Fruit fly (Drosophila melanogaster): Measurements from ENCODE around the gene CG15468.

The CG15468 gene

DNA sequence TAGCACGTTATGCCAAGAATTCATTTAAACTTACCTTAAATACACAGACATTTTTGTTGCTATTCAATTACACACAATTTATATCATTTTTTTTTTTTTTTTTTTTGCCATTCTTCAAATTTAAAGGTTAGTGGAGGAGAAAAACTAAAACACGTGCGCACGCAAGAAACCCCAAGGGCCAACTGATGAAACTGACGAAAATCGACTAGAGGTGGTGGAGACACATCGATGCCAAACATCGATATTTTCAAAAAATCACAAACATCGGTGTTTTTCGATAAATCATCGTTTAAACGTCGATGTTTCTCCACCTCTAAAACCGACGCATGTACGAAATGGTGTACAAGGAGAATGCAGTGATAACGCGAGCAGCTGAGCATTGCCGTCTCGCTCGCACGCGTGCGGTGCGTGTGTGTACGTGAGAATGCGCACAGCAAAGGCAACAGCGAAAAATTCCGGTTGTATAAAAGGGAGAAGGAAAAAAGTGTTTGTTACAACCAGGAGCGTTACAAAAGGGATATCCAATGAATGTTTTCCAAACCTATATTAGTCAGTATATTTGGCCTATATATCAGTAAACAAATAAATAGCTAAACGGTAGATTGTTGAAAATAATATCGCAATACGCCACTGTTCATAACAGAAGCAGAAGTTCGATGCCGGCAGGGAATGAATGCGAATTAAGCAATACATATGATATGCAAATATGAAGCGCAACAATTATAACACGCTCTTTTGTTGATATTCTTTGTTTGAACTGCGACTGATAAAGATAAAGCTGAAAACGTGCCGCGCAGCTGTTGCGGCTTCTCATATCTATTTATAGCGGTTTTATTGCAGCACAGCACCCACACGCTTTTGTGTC is 24.7 kb downstream of the CG15468 start (continued):
- TF ChIP-seq Rfx (GFP tag; IDR thresholded peaks at IDR 0.05) (no peak), Hr78 (GFP tag; optimal IDR thresholded peaks at IDR 0.05) (no peak), CG2199 (GFP tag; IDR thresholded peaks at IDR 0.05) (no peak), GATAe (GFP tag; conservative IDR thresholded peaks at IDR 0.05) (no peak), CG3995 (GFP tag; optimal IDR thresholded peaks at IDR 0.05) (peak; percentile 79), pan (optimal IDR thresholded peaks at IDR 0.05) (no peak), pan (GFP tag; optimal IDR thresholded peaks at IDR 0.05 in 1 of 2, IDR thresholded peaks at IDR 0.05 in 1 of 2) (no peak), Rx (GFP tag; IDR thresholded peaks at IDR 0.05) (no peak), bigmax (GFP tag; optimal IDR thresholded peaks at IDR 0.05) (no peak), cg (GFP tag; optimal IDR thresholded peaks at IDR 0.05) (peak; percentile 57), CG12769 (tag; optimal IDR thresholded peaks at IDR 0.05) (no peak), Sry-δ (GFP tag; optimal IDR thresholded peaks at IDR 0.05) (peak; percentile 88), ro (GFP tag; IDR thresholded peaks at IDR 0.05) (no peak), CG4854 (GFP tag; optimal IDR thresholded peaks at IDR 0.05) (no peak), CG7271 (tag; optimal IDR thresholded peaks at IDR 0.05) (no peak), Max (GFP tag; optimal IDR thresholded peaks at IDR 0.05) (no peak), CG10565 (GFP tag; optimal IDR thresholded peaks at IDR 0.05) (no peak), pita (GFP tag; optimal IDR thresholded peaks at IDR 0.05) (no peak), CG15696 (tag; optimal IDR thresholded peaks at IDR 0.05) (no peak), E2f1 (GFP tag; IDR thresholded peaks at IDR 0.05) (no peak), crol (GFP tag; IDR thresholded peaks at IDR 0.05) (no peak), lola (GFP tag; optimal IDR thresholded peaks at IDR 0.05) (no peak), Awh (GFP tag; IDR thresholded peaks at IDR 0.05) (no peak), CG8359 (GFP tag; optimal IDR thresholded peaks at IDR 0.05; ENCODE audit: borderline replicate concordance) (no peak), nom (GFP tag; optimal IDR thresholded peaks at IDR 0.05) (peak; percentile 19), Pdp1 (GFP tag; optimal IDR thresholded peaks at IDR 0.05) (peak in 1 of 2 experiments; percentile 50), Sox102F (GFP tag; optimal IDR thresholded peaks at IDR 0.05) (no peak), pzg (GFP tag; optimal IDR thresholded peaks at IDR 0.05) (peak; percentile 57), row (GFP tag; IDR thresholded peaks at IDR 0.05) (no peak), dmrt99B (tag; optimal IDR thresholded peaks at IDR 0.05) (peak; percentile 23), Deaf1 (tag; optimal IDR thresholded peaks at IDR 0.05) (peak; percentile 8), B-H1 (GFP tag; IDR thresholded peaks at IDR 0.05) (no peak), CG14667 (GFP tag; IDR thresholded peaks at IDR 0.05) (no peak), CG30403 (GFP tag; optimal IDR thresholded peaks at IDR 0.05) (no peak), CG6683 (GFP tag; optimal IDR thresholded peaks at IDR 0.05) (no peak), Hr3 (GFP tag; optimal IDR thresholded peaks at IDR 0.05) (no peak), Blimp-1 (GFP tag; optimal IDR thresholded peaks at IDR 0.05) (no peak), CG3163 (GFP tag; optimal IDR thresholded peaks at IDR 0.05) (no peak), eve (GFP tag; optimal IDR thresholded peaks at IDR 0.05) (peak in 1 of 2 experiments; percentile 59), tgo (GFP tag; IDR thresholded peaks at IDR 0.05) (no peak), Gsc (GFP tag; IDR thresholded peaks at IDR 0.05) (no peak), CG31441 (GFP tag; IDR thresholded peaks at IDR 0.05) (no peak), CoRest (tag; optimal IDR thresholded peaks at IDR 0.05) (no peak), Hsf (GFP tag; optimal IDR thresholded peaks at IDR 0.05) (no peak), CG14965 (GFP tag; optimal IDR thresholded peaks at IDR 0.05; ENCODE audit: borderline replicate concordance) (no peak), cad (GFP tag; optimal IDR thresholded peaks at IDR 0.05) (no peak), CG1024 (GFP tag; IDR thresholded peaks at IDR 0.05) (no peak), tio (GFP tag; optimal IDR thresholded peaks at IDR 0.05) (no peak), pros (GFP tag; optimal IDR thresholded peaks at IDR 0.05) (no peak)

Measured in whole organism, embryonic.